Worm (Caenorhabditis elegans) whole organism, early embryonic: ENCODE data around the gene R05D8.9.

Experiments used
- B0310.2 ChIP-seq: sonication (generic microtip); optimal IDR thresholded peaks from 2 replicates; lab custom pipeline; 2016; ENCODE audit warnings: mild to moderate bottlenecking, missing genetic modification characterization, missing compliant biosample characterization
- F13C5.2 ChIP-seq: sonication (generic microtip); optimal IDR thresholded peaks from 2 replicates; lab custom pipeline; 2017; ENCODE audit warnings: mild to moderate bottlenecking, missing genetic modification characterization, inconsistent platforms, missing compliant biosample characterization
- aly-1 ChIP-seq: sonication (generic microtip); optimal IDR thresholded peaks from 2 replicates; lab custom pipeline; 2016; ENCODE audit warnings: missing genetic modification characterization, missing compliant biosample characterization
- ama-1 ChIP-seq: fragments of 150-350 bp; optimal IDR thresholded peaks from 2 replicates; lab custom pipeline; 2014
- ceh-13 ChIP-seq: fragments of 200-800 bp; sonication (Bioruptor generic); optimal IDR thresholded peaks from 2 replicates; lab custom pipeline; 2018; ENCODE audit warnings: mild to moderate bottlenecking, missing genetic modification characterization, missing compliant biosample characterization
- ceh-36 ChIP-seq: sonication (generic microtip); optimal IDR thresholded peaks from 2 replicates; lab custom pipeline; 2016; ENCODE audit warnings: missing genetic modification characterization, inconsistent platforms, missing compliant biosample characterization
- ets-7 ChIP-seq: sonication (generic microtip); optimal IDR thresholded peaks from 2 replicates; lab custom pipeline; 2016; ENCODE audit warnings: missing genotype, missing genetic modification characterization, missing compliant biosample characterization
- flt-1 ChIP-seq: fragments of 200-800 bp; sonication (Bioruptor generic); IDR thresholded peaks from 2 replicates; pipeline ENCODE4 v1.3.6; 2022; ENCODE audit warnings: missing genetic modification characterization, missing compliant biosample characterization
- hmbx-1 ChIP-seq: sonication (generic microtip); optimal IDR thresholded peaks from 2 replicates; lab custom pipeline; 2016; ENCODE audit warnings: mild to moderate bottlenecking, missing genetic modification characterization, missing compliant biosample characterization
- hmg-4 ChIP-seq: fragments of 200-800 bp; sonication (Bioruptor generic); optimal IDR thresholded peaks from 2 replicates; lab custom pipeline; 2018; ENCODE audit warnings: mild to moderate bottlenecking, missing genetic modification characterization, missing compliant biosample characterization
- hnd-1 ChIP-seq: sonication (generic microtip); optimal IDR thresholded peaks from 2 replicates; lab custom pipeline; 2016; ENCODE audit warnings: missing genetic modification characterization, missing compliant biosample characterization
- pes-1 ChIP-seq: fragments of 200-800 bp; sonication (Bioruptor generic); IDR thresholded peaks from 2 replicates; pipeline ENCODE4 v1.3.6; 2022; ENCODE audit warnings: missing genetic modification reagents, missing genetic modification characterization, missing compliant biosample characterization
- scrt-1 ChIP-seq: fragments of 200-800 bp; sonication (Bioruptor generic); IDR thresholded peaks from 2 replicates; pipeline ENCODE4 v1.3.6; 2022; ENCODE audit warnings: missing genetic modification characterization, missing compliant biosample characterization
- sea-1 ChIP-seq: fragments of 200-800 bp; sonication (Bioruptor generic); conservative IDR thresholded peaks from 2 replicates; pipeline ENCODE4 v1.3.6; 2022; ENCODE audit warnings: missing genetic modification characterization, missing compliant biosample characterization
- tbx-11 ChIP-seq: fragments of 200-800 bp; sonication (Bioruptor generic); IDR thresholded peaks from 2 replicates; pipeline ENCODE4 v1.3.6; 2022; ENCODE audit warnings: missing genetic modification characterization, missing compliant biosample characterization
- tbx-37 ChIP-seq: fragments of 200-800 bp; sonication (Bioruptor generic); conservative IDR thresholded peaks from 2 replicates; pipeline ENCODE4 v1.3.6; 2022; ENCODE audit warnings: missing genetic modification reagents, missing genetic modification characterization, missing compliant biosample characterization
- tra-4 ChIP-seq: sonication (generic microtip); optimal IDR thresholded peaks from 2 replicates; lab custom pipeline; 2017; ENCODE audit warnings: missing genetic modification characterization, missing compliant biosample characterization

R05D8.9 gene

DNA sequence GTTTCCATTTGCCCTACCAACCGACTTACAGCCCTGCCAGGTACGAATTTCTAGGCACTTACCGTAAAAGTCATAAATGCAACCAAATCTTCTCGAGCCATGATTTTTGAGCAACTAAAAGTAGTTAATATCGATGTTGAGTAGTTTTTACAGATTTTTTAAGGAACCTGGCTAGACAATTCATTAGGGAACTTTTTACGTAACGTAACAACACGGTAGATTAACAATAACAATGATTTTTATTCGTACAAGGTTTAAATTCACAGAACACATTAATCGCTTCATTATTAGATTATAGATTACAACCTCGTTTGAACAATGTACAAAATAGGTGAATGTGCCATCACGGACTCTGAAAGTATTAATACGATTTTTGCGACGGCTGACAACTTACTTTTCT is 14.4 kb downstream of the R05D8.9 start, which contains the start of gene srx-26:
Gene srx-26 (minus strand): TSS at position 101 of the 400 bp plus-strand sequence.
- TF ChIP-seq sea-1 (no peak), B0310.2 (tag; lab: Kevin White, UChicago) (no peak), hmg-4 (GFP tag; lab: Kevin White, UChicago) (no peak), tra-4 (tag; lab: Kevin White, UChicago) (no peak), scrt-1 (no peak)

DNA sequence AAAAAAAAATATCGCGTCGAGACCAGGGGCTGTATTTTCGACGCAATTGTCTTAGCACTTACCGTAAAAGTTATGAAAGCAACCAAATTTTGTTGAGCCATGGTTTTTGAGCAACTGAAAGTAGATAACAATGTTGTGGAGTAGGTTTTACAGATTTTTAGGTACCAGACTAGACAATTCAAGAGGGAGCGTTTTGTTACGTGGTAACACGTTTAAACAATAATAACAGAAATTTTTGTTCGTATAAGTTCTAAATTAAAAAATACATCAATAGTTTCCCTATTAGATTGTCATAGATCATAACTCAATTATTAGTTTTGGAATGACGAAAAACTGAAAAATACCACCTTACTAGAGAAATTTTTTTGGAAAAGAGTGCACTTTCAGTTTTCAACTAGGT is 17.4 kb downstream of the R05D8.9 start, which contains the start of gene srx-24:
Gene srx-24 (minus strand): TSS at position 101 of the 400 bp plus-strand sequence.
- no peak for TF ChIP-seq flt-1 (GFP tag; lab: Robert Waterston, UW)
- TF ChIP-seq B0310.2 (tag; lab: Kevin White, UChicago), result no peak
- no peak for TF ChIP-seq ceh-13 (GFP tag; lab: Kevin White, UChicago)
- no peak for TF ChIP-seq ceh-36 (tag; lab: Kevin White, UChicago)
- no peak for TF ChIP-seq tbx-11 (GFP tag; lab: Robert Waterston, UW)
- TF ChIP-seq ama-1 (lab: Kevin White, UChicago), result no peak
- no peak for TF ChIP-seq scrt-1
- TF ChIP-seq tra-4 (tag; lab: Kevin White, UChicago), result no peak
- TF ChIP-seq sea-1, result no peak
- TF ChIP-seq ets-7 (tag; lab: Kevin White, UChicago), result no peak
- no peak for TF ChIP-seq hnd-1 (tag; lab: Kevin White, UChicago)
- no peak for TF ChIP-seq F13C5.2 (tag; lab: Kevin White, UChicago)
- TF ChIP-seq hmbx-1 (tag; lab: Kevin White, UChicago), result no peak
- TF ChIP-seq tbx-37, result no peak
- no peak for TF ChIP-seq hmg-4 (GFP tag; lab: Kevin White, UChicago)
- TF ChIP-seq pes-1 (GFP tag; lab: Robert Waterston, UW), result no peak
- TF ChIP-seq aly-1 (tag; lab: Kevin White, UChicago), result no peak

DNA sequence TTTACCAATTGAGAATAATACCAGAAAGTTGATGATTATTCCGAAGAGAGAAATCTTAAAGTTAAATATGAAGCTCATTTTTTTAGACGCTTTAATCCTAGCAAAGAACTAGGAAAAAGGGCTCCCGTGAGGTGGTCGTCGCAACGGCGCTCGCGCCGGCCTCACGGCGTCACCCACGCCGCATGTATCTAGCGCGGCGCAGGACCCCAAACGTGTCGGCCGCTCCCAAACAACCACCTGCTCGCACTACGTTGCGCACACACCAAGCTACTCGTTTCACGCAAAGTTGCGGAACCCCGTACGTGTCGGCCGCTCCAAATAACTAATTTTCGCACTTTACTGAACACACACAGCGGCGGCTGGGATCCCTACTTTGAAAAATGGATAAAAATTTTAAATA is 21.0 kb downstream of the R05D8.9 start:
- no peak for TF ChIP-seq hmbx-1 (tag; lab: Kevin White, UChicago)
- no peak for TF ChIP-seq aly-1 (tag; lab: Kevin White, UChicago)
- TF ChIP-seq hmg-4 (GFP tag; lab: Kevin White, UChicago), result no peak
- no peak for TF ChIP-seq B0310.2 (tag; lab: Kevin White, UChicago)
- TF ChIP-seq tra-4 (tag; lab: Kevin White, UChicago), result no peak
- no peak for TF ChIP-seq ceh-36 (tag; lab: Kevin White, UChicago)
- no peak for TF ChIP-seq hnd-1 (tag; lab: Kevin White, UChicago)
- no peak for TF ChIP-seq sea-1
- TF ChIP-seq pes-1 (GFP tag; lab: Robert Waterston, UW), result no peak
- no peak for TF ChIP-seq tbx-37
- no peak for TF ChIP-seq ets-7 (tag; lab: Kevin White, UChicago)
- TF ChIP-seq scrt-1, result no peak
- TF ChIP-seq tbx-11 (GFP tag; lab: Robert Waterston, UW), result no peak
- TF ChIP-seq F13C5.2 (tag; lab: Kevin White, UChicago), result no peak
- no peak for TF ChIP-seq flt-1 (GFP tag; lab: Robert Waterston, UW)
- TF ChIP-seq ama-1 (lab: Kevin White, UChicago), result no peak
- TF ChIP-seq ceh-13 (GFP tag; lab: Kevin White, UChicago), result no peak

DNA sequence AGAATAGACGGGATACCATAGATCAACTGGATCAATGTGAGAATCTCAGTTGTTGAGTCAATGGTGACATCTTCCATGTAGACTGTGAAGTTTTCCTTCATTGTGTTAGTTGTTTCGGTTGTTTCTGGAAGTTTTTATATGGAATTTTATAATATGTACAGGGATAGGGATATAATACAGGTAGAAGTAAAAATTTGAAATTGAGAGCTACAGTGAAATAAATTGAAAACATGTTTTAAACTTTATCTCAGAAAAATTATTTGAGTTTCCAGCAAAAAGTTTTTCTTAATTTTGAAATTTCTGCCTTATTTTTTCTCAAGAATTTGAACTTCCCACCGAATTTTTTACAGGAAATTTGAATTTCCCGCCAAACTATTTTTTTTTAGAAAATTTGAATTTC is 25.1 kb downstream of the R05D8.9 start, which contains the start of gene srg-62:
Gene srg-62 (minus strand): TSS at position 101 of the 400 bp plus-strand sequence.
- TF ChIP-seq ceh-36 (tag; lab: Kevin White, UChicago) (no peak), aly-1 (tag; lab: Kevin White, UChicago) (no peak), hmg-4 (GFP tag; lab: Kevin White, UChicago) (no peak), scrt-1 (no peak), sea-1 (no peak), tbx-11 (GFP tag; lab: Robert Waterston, UW) (no peak), pes-1 (GFP tag; lab: Robert Waterston, UW) (no peak), F13C5.2 (tag; lab: Kevin White, UChicago) (no peak), ceh-13 (GFP tag; lab: Kevin White, UChicago) (no peak), hmbx-1 (tag; lab: Kevin White, UChicago) (no peak), tbx-37 (no peak), flt-1 (GFP tag; lab: Robert Waterston, UW) (no peak), hnd-1 (tag; lab: Kevin White, UChicago) (no peak), ama-1 (lab: Kevin White, UChicago) (no peak), ets-7 (tag; lab: Kevin White, UChicago) (no peak), tra-4 (tag; lab: Kevin White, UChicago) (no peak), B0310.2 (tag; lab: Kevin White, UChicago) (no peak)

DNA sequence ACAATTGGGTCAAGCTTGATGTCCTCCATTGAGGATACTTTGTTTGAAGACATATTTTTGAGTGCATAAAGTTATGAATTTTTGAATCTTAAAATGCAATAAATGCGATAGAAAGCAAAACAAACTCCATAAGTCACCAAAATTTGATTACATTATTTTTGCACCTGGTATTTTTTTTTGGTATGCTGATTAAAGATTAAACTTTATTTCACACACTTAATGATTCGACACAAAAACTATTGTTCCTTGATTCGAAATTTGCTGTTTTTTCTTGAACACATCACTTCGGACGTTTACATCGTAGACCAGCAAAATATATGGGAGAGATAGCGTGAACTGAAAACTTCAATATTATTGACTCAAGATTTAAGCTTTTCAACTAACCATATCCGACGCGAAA is 27.1 kb downstream of the R05D8.9 start, which contains the start of gene srg-61:
Gene srg-61 (minus strand): TSS at position 101 of the 400 bp plus-strand sequence.
- no peak for TF ChIP-seq flt-1 (GFP tag; lab: Robert Waterston, UW)
- TF ChIP-seq tbx-37, result no peak
- no peak for TF ChIP-seq tra-4 (tag; lab: Kevin White, UChicago)
- no peak for TF ChIP-seq ama-1 (lab: Kevin White, UChicago)
- TF ChIP-seq hmbx-1 (tag; lab: Kevin White, UChicago), result no peak
- no peak for TF ChIP-seq aly-1 (tag; lab: Kevin White, UChicago)
- no peak for TF ChIP-seq tbx-11 (GFP tag; lab: Robert Waterston, UW)
- no peak for TF ChIP-seq pes-1 (GFP tag; lab: Robert Waterston, UW)
- no peak for TF ChIP-seq ets-7 (tag; lab: Kevin White, UChicago)
- no peak for TF ChIP-seq scrt-1
- TF ChIP-seq hnd-1 (tag; lab: Kevin White, UChicago), result no peak
- no peak for TF ChIP-seq sea-1
- TF ChIP-seq ceh-36 (tag; lab: Kevin White, UChicago), result no peak
- TF ChIP-seq F13C5.2 (tag; lab: Kevin White, UChicago), result no peak
- TF ChIP-seq ceh-13 (GFP tag; lab: Kevin White, UChicago), result no peak
- TF ChIP-seq hmg-4 (GFP tag; lab: Kevin White, UChicago), result no peak

DNA sequence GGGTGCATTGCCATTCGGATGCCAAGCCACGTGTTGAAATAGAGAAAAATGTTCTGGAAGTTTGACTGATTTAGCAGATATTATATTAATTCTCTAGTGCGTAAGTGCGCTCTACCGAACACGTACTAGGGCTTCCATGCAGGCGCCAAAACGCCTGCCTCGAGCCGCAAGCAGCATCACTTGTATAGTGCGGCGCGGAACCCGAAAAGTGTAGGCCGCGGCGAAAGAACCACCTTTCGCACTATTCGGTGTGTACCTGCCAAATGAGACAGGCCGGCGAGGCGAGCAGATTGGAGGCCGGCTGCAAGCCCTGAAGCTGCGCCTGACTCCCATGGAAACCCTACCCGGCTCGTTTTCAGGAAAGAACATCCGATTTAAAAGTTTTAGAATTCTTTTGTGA is 27.8 kb downstream of the R05D8.9 start:
- no peak for TF ChIP-seq aly-1 (tag; lab: Kevin White, UChicago)
- no peak for TF ChIP-seq pes-1 (GFP tag; lab: Robert Waterston, UW)
- no peak for TF ChIP-seq ceh-13 (GFP tag; lab: Kevin White, UChicago)
- TF ChIP-seq ama-1 (lab: Kevin White, UChicago), result no peak
- no peak for TF ChIP-seq tra-4 (tag; lab: Kevin White, UChicago)
- TF ChIP-seq tbx-37, result no peak
- no peak for TF ChIP-seq F13C5.2 (tag; lab: Kevin White, UChicago)
- no peak for TF ChIP-seq tbx-11 (GFP tag; lab: Robert Waterston, UW)
- TF ChIP-seq hmbx-1 (tag; lab: Kevin White, UChicago), result no peak
- TF ChIP-seq B0310.2 (tag; lab: Kevin White, UChicago), result no peak
- no peak for TF ChIP-seq ets-7 (tag; lab: Kevin White, UChicago)
- no peak for TF ChIP-seq flt-1 (GFP tag; lab: Robert Waterston, UW)
- no peak for TF ChIP-seq ceh-36 (tag; lab: Kevin White, UChicago)
- no peak for TF ChIP-seq hnd-1 (tag; lab: Kevin White, UChicago)
- TF ChIP-seq scrt-1, result no peak
- TF ChIP-seq sea-1, result no peak
- no peak for TF ChIP-seq hmg-4 (GFP tag; lab: Kevin White, UChicago)
